Fruit fly (Drosophila melanogaster) whole organism, embryonic: ENCODE data around the gene CG15641.

ENCODE experiments used
- Asciz ChIP-seq: fragments of 200-800 bp; sonication (Bioruptor generic); optimal IDR thresholded peaks from 2 replicates; lab custom pipeline; 2017; ENCODE audit warnings: missing biosample characterization, mild to moderate bottlenecking, missing genetic modification characterization, missing genetic modification reagents
- BEAF-32 ChIP-seq: fragments of 200-800 bp; sonication (Bioruptor generic); optimal IDR thresholded peaks from 3 replicates; lab custom pipeline; 2017; ENCODE audit warnings: missing biosample characterization, missing genetic modification characterization, mild to moderate bottlenecking, moderate library complexity, missing genetic modification reagents
- CG10147 ChIP-seq: fragments of 200-800 bp; sonication (Bioruptor generic); optimal IDR thresholded peaks from 2 replicates; lab custom pipeline; 2019; ENCODE audit warnings: missing biosample characterization, mild to moderate bottlenecking, missing genetic modification characterization, moderate library complexity
- CG10979 ChIP-seq: fragments of 200-800 bp; sonication (Bioruptor generic); optimal IDR thresholded peaks from 2 replicates; lab custom pipeline; 2018; ENCODE audit warnings: missing biosample characterization, mild to moderate bottlenecking, missing genetic modification characterization, moderate library complexity
- CG11085 ChIP-seq: fragments of 200-800 bp; sonication (Bioruptor generic); IDR thresholded peaks from 2 replicates; pipeline ENCODE4 v1.3.6; 2022; ENCODE audit warnings: missing biosample characterization, missing genetic modification characterization
- CG12155 ChIP-seq: fragments of 200-800 bp; sonication (Bioruptor generic); optimal IDR thresholded peaks from 3 replicates; lab custom pipeline; 2016; ENCODE audit warnings: missing biosample characterization, missing genetic modification characterization
- CG14050 ChIP-seq: fragments of 200-800 bp; sonication (Bioruptor generic); IDR thresholded peaks from 3 replicates; pipeline ENCODE4 v1.3.6; 2022; ENCODE audit warnings: missing biosample characterization, missing genetic modification characterization
- CG1602 ChIP-seq: fragments of 200-800 bp; sonication (Bioruptor generic); optimal IDR thresholded peaks from 3 replicates; lab custom pipeline; 2016; ENCODE audit warnings: missing biosample characterization, missing genetic modification characterization
- CG1647 ChIP-seq: fragments of 200-800 bp; sonication (Bioruptor generic); optimal IDR thresholded peaks from 3 replicates; lab custom pipeline; 2016; ENCODE audit warnings: missing biosample characterization, missing genetic modification characterization
- CG17385 ChIP-seq: fragments of 200-800 bp; sonication (Bioruptor generic); optimal IDR thresholded peaks from 3 replicates; lab custom pipeline; 2018; ENCODE audit warnings: missing biosample characterization, mild to moderate bottlenecking, missing genetic modification characterization
- CG33557 ChIP-seq: fragments of 200-800 bp; sonication (Bioruptor generic); optimal IDR thresholded peaks from 2 replicates; lab custom pipeline; 2019; ENCODE audit warnings: missing biosample characterization, mild to moderate bottlenecking, missing genetic modification characterization, moderate library complexity
- CG4282 ChIP-seq: fragments of 200-800 bp; sonication (Bioruptor generic); optimal IDR thresholded peaks from 2 replicates; lab custom pipeline; 2016; ENCODE audit warnings: missing biosample characterization, missing genetic modification characterization
- CG4404 ChIP-seq: fragments of 200-800 bp; sonication (Bioruptor generic); IDR thresholded peaks from 2 replicates; pipeline ENCODE4 v1.3.6; 2022; ENCODE audit warnings: missing biosample characterization, missing genetic modification characterization
- CG5180 ChIP-seq: fragments of 200-800 bp; sonication (Bioruptor generic); optimal IDR thresholded peaks from 3 replicates; lab custom pipeline; 2017; ENCODE audit warnings: missing biosample characterization, missing genetic modification characterization, mild to moderate bottlenecking, moderate library complexity, missing genetic modification reagents
- CG6683 ChIP-seq: fragments of 200-800 bp; sonication (Bioruptor generic); optimal IDR thresholded peaks from 2 replicates; lab custom pipeline; 2017; ENCODE audit warnings: missing biosample characterization, mild to moderate bottlenecking, missing genetic modification characterization, missing genetic modification reagents
- CG6791 ChIP-seq: fragments of 200-800 bp; sonication (Bioruptor generic); IDR thresholded peaks from 3 replicates; pipeline ENCODE4 v1.3.6; 2022; ENCODE audit warnings: missing biosample characterization, missing genetic modification characterization; ENCODE audit not compliant: partially characterized antibody
- CG7556 ChIP-seq: fragments of 200-800 bp; sonication (Bioruptor generic); optimal IDR thresholded peaks from 2 replicates; lab custom pipeline; 2017; ENCODE audit warnings: missing biosample characterization, mild to moderate bottlenecking, missing genetic modification characterization
- CG7786 ChIP-seq: fragments of 200-800 bp; sonication (Bioruptor generic); optimal IDR thresholded peaks from 2 replicates; lab custom pipeline; 2016; ENCODE audit warnings: missing biosample characterization, missing genetic modification characterization
- Deaf1 ChIP-seq: fragments of 200-800 bp; optimal IDR thresholded peaks from 3 replicates; lab custom pipeline; 2019; ENCODE audit warnings: missing biosample characterization, mild to moderate bottlenecking, missing genetic modification characterization, moderate library complexity
- Dll ChIP-seq: fragments of 200-800 bp; sonication (Bioruptor generic); IDR thresholded peaks from 4 replicates; pipeline ENCODE4 v1.3.6; 2022; ENCODE audit warnings: missing biosample characterization, missing genetic modification characterization; ENCODE audit not compliant: partially characterized antibody
- Elba2 ChIP-seq: fragments of 200-800 bp; sonication (Bioruptor generic); optimal IDR thresholded peaks from 3 replicates; lab custom pipeline; 2016; ENCODE audit warnings: missing biosample characterization, missing genetic modification characterization
- Fer2 ChIP-seq: fragments of 200-800 bp; sonication (Bioruptor generic); optimal IDR thresholded peaks from 2 replicates; lab custom pipeline; 2018; ENCODE audit warnings: missing biosample characterization, mild to moderate bottlenecking, missing genetic modification characterization, moderate library complexity
- HmgZ ChIP-seq: fragments of 200-800 bp; sonication (Bioruptor generic); optimal IDR thresholded peaks from 2 replicates; lab custom pipeline; 2018; ENCODE audit warnings: missing biosample characterization, mild to moderate bottlenecking, missing genetic modification characterization
- Hsf ChIP-seq: fragments of 200-800 bp; sonication (Bioruptor generic); optimal IDR thresholded peaks from 3 replicates; lab custom pipeline; 2016; ENCODE audit warnings: missing biosample characterization, missing genetic modification characterization
- Ptx1 ChIP-seq: fragments of 200-800 bp; sonication (Bioruptor generic); IDR thresholded peaks from 2 replicates; pipeline ENCODE4 v1.3.6; 2022; ENCODE audit warnings: missing biosample characterization, missing genetic modification characterization
- Sox100B ChIP-seq: fragments of 200-800 bp; sonication (Bioruptor generic); optimal IDR thresholded peaks from 3 replicates; lab custom pipeline; 2018; ENCODE audit warnings: missing biosample characterization, mild to moderate bottlenecking, missing genetic modification characterization
- Sry-δ ChIP-seq: fragments of 200-800 bp; sonication (Bioruptor generic); optimal IDR thresholded peaks from 2 replicates; lab custom pipeline; 2016; ENCODE audit warnings: missing biosample characterization, missing genetic modification characterization
- Xrp1 ChIP-seq: fragments of 200-800 bp; sonication (Bioruptor generic); IDR thresholded peaks from 2 replicates; pipeline ENCODE4 v1.3.6; 2022; ENCODE audit warnings: missing biosample characterization, missing genetic modification characterization
- ac ChIP-seq: fragments of 200-800 bp; sonication (Bioruptor generic); optimal IDR thresholded peaks from 3 replicates; lab custom pipeline; 2017; ENCODE audit warnings: missing biosample characterization, mild to moderate bottlenecking, missing genetic modification characterization
- aop ChIP-seq: fragments of 200-800 bp; sonication (Bioruptor generic); IDR thresholded peaks from 2 replicates; pipeline ENCODE4 v1.3.6; 2022; ENCODE audit warnings: missing biosample characterization, missing genetic modification characterization
- bsh ChIP-seq, 2 experiments: fragments of 200-800 bp; sonication (Bioruptor generic); optimal IDR thresholded peaks; 2 replicates each; lab custom pipeline; 2017 to 2018; ENCODE audit warnings: mild to moderate bottlenecking in 2 of 2, missing biosample characterization in 2 of 2, missing genetic modification characterization in 2 of 2, moderate library complexity in 1 of 2
- cad ChIP-seq: fragments of >200 bp; optimal IDR thresholded peaks from 2 replicates; lab custom pipeline; 2017; ENCODE audit warnings: missing biosample characterization, missing genetic modification characterization
- crp ChIP-seq, 2 experiments: fragments of 200-800 bp; sonication (Bioruptor generic); optimal IDR thresholded peaks; 2 replicates in 1 of 2; 3 replicates in 1 of 2; lab custom pipeline; 2017; ENCODE audit warnings: missing biosample characterization in 2 of 2, missing genetic modification characterization in 2 of 2, mild to moderate bottlenecking in 1 of 2, moderate library complexity in 1 of 2
- danr ChIP-seq: fragments of 200-800 bp; sonication (Bioruptor generic); IDR thresholded peaks from 2 replicates; pipeline ENCODE4 v1.3.6; 2022; ENCODE audit warnings: missing biosample characterization, missing genetic modification characterization
- disco-r ChIP-seq: fragments of 200-800 bp; sonication (Bioruptor generic); optimal IDR thresholded peaks from 2 replicates; lab custom pipeline; 2016; ENCODE audit warnings: missing biosample characterization, missing genetic modification characterization
- esg ChIP-seq: fragments of 200-800 bp; sonication (Bioruptor generic); conservative IDR thresholded peaks from 2 replicates; pipeline ENCODE4 v1.3.6; 2022; ENCODE audit warnings: missing biosample characterization, missing genetic modification characterization
- fd3F ChIP-seq: fragments of 200-800 bp; sonication (Bioruptor generic); optimal IDR thresholded peaks from 2 replicates; lab custom pipeline; 2018; ENCODE audit warnings: missing biosample characterization, mild to moderate bottlenecking, missing genetic modification characterization, moderate library complexity
- gsb ChIP-seq: fragments of 200-800 bp; sonication (Bioruptor generic); IDR thresholded peaks from 2 replicates; pipeline ENCODE4 v1.3.6; 2022; ENCODE audit warnings: missing biosample characterization, missing genetic modification characterization
- hkb ChIP-seq, 2 experiments: fragments of 200-800 bp in 1 of 2; fragments of >200 bp in 1 of 2; sonication (Bioruptor generic) in 1 of 2; IDR thresholded peaks in 1 of 2; optimal IDR thresholded peaks in 1 of 2; 2 replicates each; pipeline versions ENCODE4 v1.3.6 to Lab custom; 2017 to 2022; ENCODE audit warnings: missing biosample characterization in 1 of 2, missing genetic modification characterization in 1 of 2
- insv ChIP-seq, 2 experiments: fragments of 200-800 bp; sonication (Bioruptor generic); optimal IDR thresholded peaks; 3 replicates each; lab custom pipeline; 2016 to 2018; ENCODE audit warnings: missing biosample characterization in 2 of 2, missing genetic modification characterization in 2 of 2
- klu ChIP-seq: fragments of 200-800 bp; sonication (Bioruptor generic); IDR thresholded peaks from 2 replicates; pipeline ENCODE4 v1.3.6; 2022; ENCODE audit warnings: missing biosample characterization, missing genetic modification characterization
- kni ChIP-seq: fragments of 200-800 bp; sonication (Bioruptor generic); optimal IDR thresholded peaks from 3 replicates; lab custom pipeline; 2017; ENCODE audit warnings: mild to moderate bottlenecking, missing biosample characterization, missing genetic modification reagents, missing genetic modification characterization
- lola ChIP-seq, 3 experiments: fragments of >200 bp in 2 of 3; fragments of 200-800 bp in 1 of 3; sonication (Bioruptor generic) in 1 of 3; optimal IDR thresholded peaks; 2 replicates each; lab custom pipeline; 2017 to 2019; ENCODE audit warnings: missing biosample characterization in 3 of 3, missing genetic modification characterization in 3 of 3, mild to moderate bottlenecking in 1 of 3, moderate library complexity in 1 of 3
- mam ChIP-seq: fragments of 200-800 bp; sonication (Bioruptor generic); optimal IDR thresholded peaks from 3 replicates; lab custom pipeline; 2016; ENCODE audit warnings: missing biosample characterization, missing genetic modification characterization
- otp ChIP-seq: fragments of 200-800 bp; sonication (Bioruptor generic); IDR thresholded peaks from 3 replicates; pipeline ENCODE4, ENCODE4 v1.3.6; 2022; ENCODE audit warnings: missing biosample characterization, missing genetic modification characterization
- p53 ChIP-seq: fragments of 200-800 bp; sonication (Bioruptor generic); optimal IDR thresholded peaks from 2 replicates; lab custom pipeline; 2016; ENCODE audit warnings: missing biosample characterization, missing genetic modification characterization
- pnt ChIP-seq: fragments of 200-800 bp; sonication (Bioruptor generic); optimal IDR thresholded peaks from 3 replicates; lab custom pipeline; 2016; ENCODE audit warnings: missing biosample characterization, missing genetic modification characterization
- sisA ChIP-seq: fragments of 200-800 bp; sonication (Bioruptor generic); IDR thresholded peaks from 2 replicates; pipeline ENCODE4 v1.3.6; 2022; ENCODE audit warnings: missing biosample characterization, missing genetic modification characterization
- slp2 ChIP-seq: fragments of 200-800 bp; sonication (Bioruptor generic); optimal IDR thresholded peaks from 2 replicates; lab custom pipeline; 2016; ENCODE audit warnings: missing biosample characterization, missing genetic modification characterization
- so ChIP-seq: fragments of 200-800 bp; sonication (Bioruptor generic); IDR thresholded peaks from 3 replicates; pipeline ENCODE4 v1.3.6; 2022; ENCODE audit warnings: missing biosample characterization, missing genetic modification characterization
- z ChIP-seq: fragments of 200-800 bp; sonication (Bioruptor generic); IDR thresholded peaks from 3 replicates; pipeline ENCODE4 v1.3.6; 2022; ENCODE audit warnings: missing biosample characterization, missing genetic modification characterization

The CG15641 gene

DNA sequence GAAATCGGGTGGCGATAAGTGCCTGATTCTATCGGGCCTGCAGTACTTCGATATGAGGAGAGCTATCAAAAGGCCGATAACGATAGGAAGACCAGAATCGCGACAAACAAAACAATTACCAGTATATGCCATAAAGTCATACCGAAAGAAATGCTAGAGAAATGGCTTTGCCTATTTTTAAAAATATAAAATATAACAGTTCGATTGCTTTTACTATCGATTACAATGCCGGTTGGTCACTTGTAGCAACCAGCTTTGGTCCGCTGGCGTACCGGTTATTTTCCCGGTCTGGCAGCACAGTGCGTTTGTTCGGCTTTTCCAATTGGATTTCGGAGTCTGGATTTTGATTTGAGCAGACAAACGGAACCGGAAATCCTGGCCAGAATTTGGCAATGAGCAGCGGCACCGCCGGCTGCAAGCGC lies 5.2 kb upstream of the CG15641 start, which contains the start of the genes shtd, CG6294 and CG6299 (continued):
- TF ChIP-seq ac (GFP tag; lab: Kevin White, UChicago), result no peak
- TF ChIP-seq Elba2, result peak; percentile 54
- no peak for TF ChIP-seq CG11085 (GFP tag; lab: Robert Waterston, UW)
- no peak for TF ChIP-seq hkb (optimal IDR thresholded peaks at IDR 0.05; lab: Kevin White, UChicago)
- TF ChIP-seq hkb (GFP tag; IDR thresholded peaks at IDR 0.05; lab: Robert Waterston, UW), result no peak
- no peak for TF ChIP-seq CG7786 (GFP tag; lab: Kevin White, UChicago)
- no peak for TF ChIP-seq sisA (GFP tag; lab: Robert Waterston, UW)
- no peak for TF ChIP-seq Asciz (GFP tag; lab: Kevin White, UChicago)
- TF ChIP-seq esg (GFP tag; lab: Robert Waterston, UW), result no peak
- TF ChIP-seq mam (GFP tag; lab: Kevin White, UChicago), result peak; percentile 4
- TF ChIP-seq CG10147 (GFP tag; lab: Kevin White, UChicago), result no peak
- no peak for TF ChIP-seq CG10979 (tag; lab: Kevin White, UChicago)
- no peak for TF ChIP-seq fd3F
- no peak for TF ChIP-seq Ptx1 (GFP tag; lab: Robert Waterston, UW)
- TF ChIP-seq Sry-δ, result peak; percentile 79
- TF ChIP-seq CG12155 (GFP tag; lab: Kevin White, UChicago), result no peak
- TF ChIP-seq pnt (GFP tag; lab: Kevin White, UChicago), result no peak
- no peak for TF ChIP-seq Xrp1 (GFP tag; lab: Robert Waterston, UW)
- no peak for TF ChIP-seq lola (GFP tag; optimal IDR thresholded peaks at IDR 0.05; lab: Kevin White, UChicago)
- TF ChIP-seq gsb (GFP tag; lab: Robert Waterston, UW), result no peak
- TF ChIP-seq CG6683 (GFP tag; lab: Kevin White, UChicago), result no peak
- no peak for TF ChIP-seq CG4282 (GFP tag; lab: Kevin White, UChicago)
- TF ChIP-seq cad, result no peak
- TF ChIP-seq Hsf (GFP tag; lab: Kevin White, UChicago), result no peak
- TF ChIP-seq klu, result no peak
- no peak for TF ChIP-seq Sox100B (GFP tag; lab: Kevin White, UChicago)
- no peak for TF ChIP-seq danr (GFP tag; lab: Robert Waterston, UW)
- TF ChIP-seq Deaf1, result peak; percentile 55
- TF ChIP-seq insv (GFP tag; optimal IDR thresholded peaks at IDR 0.05; lab: Kevin White, UChicago), result peak; percentile 91 to 98
- no peak for TF ChIP-seq CG33557
- no peak for TF ChIP-seq otp (GFP tag; lab: Robert Waterston, UW)
- TF ChIP-seq BEAF-32, result peak; percentile 81
- no peak for TF ChIP-seq CG14050 (GFP tag; lab: Robert Waterston, UW)
- TF ChIP-seq CG5180 (GFP tag; lab: Kevin White, UChicago), result no peak
- TF ChIP-seq kni (GFP tag; lab: Kevin White, UChicago), result no peak
- TF ChIP-seq so (GFP tag; lab: Robert Waterston, UW), result no peak
- TF ChIP-seq CG1602 (GFP tag; lab: Kevin White, UChicago), result no peak
- TF ChIP-seq slp2 (GFP tag; lab: Kevin White, UChicago), result no peak
- peak in 1 of 2 experiments; percentile 70 for TF ChIP-seq crp (GFP tag; optimal IDR thresholded peaks at IDR 0.05; lab: Kevin White, UChicago)
- no peak for TF ChIP-seq z (GFP tag; lab: Robert Waterston, UW)
- no peak for TF ChIP-seq Fer2 (tag; lab: Kevin White, UChicago)
- peak; percentile 53 for TF ChIP-seq HmgZ (tag; lab: Kevin White, UChicago)
- TF ChIP-seq bsh (GFP tag; optimal IDR thresholded peaks at IDR 0.05; lab: Kevin White, UChicago), result no peak
- peak; percentile 94 for TF ChIP-seq Dll (GFP tag; lab: Robert Waterston, UW)
- TF ChIP-seq aop (GFP tag; lab: Robert Waterston, UW), result no peak
- TF ChIP-seq p53 (GFP tag; lab: Kevin White, UChicago), result no peak
- no peak for TF ChIP-seq CG17385
- TF ChIP-seq CG6791 (GFP tag; lab: Robert Waterston, UW), result peak; percentile 97
- no peak for TF ChIP-seq CG1647 (GFP tag; lab: Kevin White, UChicago)
- no peak for TF ChIP-seq CG4404 (GFP tag; lab: Robert Waterston, UW)
- TF ChIP-seq disco-r (GFP tag; lab: Kevin White, UChicago), result no peak
- no peak for TF ChIP-seq CG7556 (GFP tag; lab: Kevin White, UChicago)
